Fruit fly (Drosophila melanogaster) whole organism, embryonic: ENCODE measurements around the gene TwdlJ.
A peak's percentile ranks its signal among the peaks of the same experiment; 100 is the strongest.

Source experiments
- CG10147 ChIP-seq: fragments of 200-800 bp; sonication (Bioruptor generic); optimal IDR thresholded peaks from 2 replicates; lab custom pipeline; 2019; ENCODE audit warnings: missing biosample characterization, mild to moderate bottlenecking, missing genetic modification characterization, moderate library complexity
- CG10543 ChIP-seq: fragments of 200-800 bp; sonication (Bioruptor generic); optimal IDR thresholded peaks from 3 replicates; lab custom pipeline; 2017; ENCODE audit warnings: missing biosample characterization, mild to moderate bottlenecking, missing genetic modification characterization, moderate library complexity
- CG11504 ChIP-seq: fragments of 200-800 bp; sonication (Bioruptor generic); optimal IDR thresholded peaks from 3 replicates; lab custom pipeline; 2019; ENCODE audit warnings: missing biosample characterization, mild to moderate bottlenecking, missing genetic modification characterization, moderate library complexity
- CG11560 ChIP-seq: fragments of 200-800 bp; sonication (Bioruptor generic); IDR thresholded peaks from 3 replicates; pipeline ENCODE4 v1.3.6; 2022; ENCODE audit warnings: missing biosample characterization, missing genetic modification characterization
- CG18599 ChIP-seq: fragments of 200-800 bp; sonication (Bioruptor generic); optimal IDR thresholded peaks from 3 replicates; lab custom pipeline; 2017; ENCODE audit warnings: missing biosample characterization, missing genetic modification characterization, mild to moderate bottlenecking, moderate library complexity, missing genetic modification reagents
- CG2678 ChIP-seq: fragments of 200-800 bp; sonication (Bioruptor generic); optimal IDR thresholded peaks from 3 replicates; lab custom pipeline; 2019; ENCODE audit warnings: missing biosample characterization, mild to moderate bottlenecking, missing genetic modification characterization, moderate library complexity
- CG3163 ChIP-seq: fragments of 200-800 bp; sonication (Bioruptor generic); optimal IDR thresholded peaks from 3 replicates; lab custom pipeline; 2016; ENCODE audit warnings: missing biosample characterization, missing genetic modification characterization
- CG3281 ChIP-seq: fragments of 200-800 bp; sonication (Bioruptor generic); optimal IDR thresholded peaks from 3 replicates; lab custom pipeline; 2017; ENCODE audit warnings: missing biosample characterization, mild to moderate bottlenecking, missing genetic modification characterization
- CG9817 ChIP-seq: fragments of 200-800 bp; sonication (Bioruptor generic); optimal IDR thresholded peaks from 2 replicates; lab custom pipeline; 2018; ENCODE audit warnings: missing biosample characterization, mild to moderate bottlenecking, missing genetic modification characterization, moderate library complexity
- Deaf1 ChIP-seq: fragments of 200-800 bp; optimal IDR thresholded peaks from 3 replicates; lab custom pipeline; 2019; ENCODE audit warnings: missing biosample characterization, mild to moderate bottlenecking, missing genetic modification characterization, moderate library complexity
- Ets65A ChIP-seq: fragments of 200-800 bp; sonication (Bioruptor generic); peaks from one replicate; lab custom pipeline; 2016; ENCODE audit warnings: missing biosample characterization, missing genetic modification characterization
- Fer1 ChIP-seq: fragments of 200-800 bp; sonication (Bioruptor generic); optimal IDR thresholded peaks from 2 replicates; lab custom pipeline; 2017; ENCODE audit warnings: missing biosample characterization, mild to moderate bottlenecking, missing genetic modification characterization
- HHEX ChIP-seq: fragments of 200-800 bp; sonication (Bioruptor generic); optimal IDR thresholded peaks from 3 replicates; lab custom pipeline; 2017; ENCODE audit warnings: missing biosample characterization, mild to moderate bottlenecking, missing genetic modification characterization, missing genetic modification reagents
- Lhr ChIP-seq: fragments of 200-800 bp; sonication (Bioruptor generic); optimal IDR thresholded peaks from 3 replicates; lab custom pipeline; 2017; ENCODE audit warnings: mild to moderate bottlenecking, missing biosample characterization, missing genetic modification reagents, missing genetic modification characterization
- MESR4 ChIP-seq: fragments of 200-800 bp; sonication (Bioruptor generic); optimal IDR thresholded peaks from 2 replicates; lab custom pipeline; 2018; ENCODE audit warnings: missing biosample characterization, mild to moderate bottlenecking, missing genetic modification characterization, moderate library complexity
- Med ChIP-seq: fragments of 200-800 bp; sonication (Bioruptor generic); peaks from one replicate; lab custom pipeline; 2016; ENCODE audit warnings: missing biosample characterization, missing genetic modification characterization, mild to moderate bottlenecking, inconsistent platforms, moderate library complexity
- Meics ChIP-seq: fragments of 200-800 bp; sonication (Bioruptor generic); optimal IDR thresholded peaks from 2 replicates; lab custom pipeline; 2017; ENCODE audit warnings: missing biosample characterization, mild to moderate bottlenecking, missing genetic modification characterization
- Pdp1 ChIP-seq, 2 experiments: fragments of 200-800 bp; sonication (Bioruptor generic); optimal IDR thresholded peaks; 3 replicates each; lab custom pipeline; 2016; ENCODE audit warnings: missing biosample characterization in 2 of 2, missing genetic modification characterization in 2 of 2, mild to moderate bottlenecking in 1 of 2, moderate library complexity in 1 of 2
- Ptx1 ChIP-seq: fragments of 200-800 bp; sonication (Bioruptor generic); IDR thresholded peaks from 2 replicates; pipeline ENCODE4 v1.3.6; 2022; ENCODE audit warnings: missing biosample characterization, missing genetic modification characterization
- Rfx ChIP-seq: fragments of 200-800 bp; sonication (Bioruptor generic); IDR thresholded peaks from 2 replicates; pipeline ENCODE4 v1.3.6; 2022; ENCODE audit warnings: missing biosample characterization, missing genetic modification characterization
- Sox100B ChIP-seq: fragments of 200-800 bp; sonication (Bioruptor generic); optimal IDR thresholded peaks from 3 replicates; lab custom pipeline; 2018; ENCODE audit warnings: missing biosample characterization, mild to moderate bottlenecking, missing genetic modification characterization
- abd-A ChIP-seq: fragments of 200-800 bp; sonication (Bioruptor generic); optimal IDR thresholded peaks from 3 replicates; lab custom pipeline; 2019; ENCODE audit warnings: missing biosample characterization, mild to moderate bottlenecking, missing genetic modification characterization, moderate library complexity
- cwo ChIP-seq: fragments of 200-800 bp; sonication (Bioruptor generic); optimal IDR thresholded peaks from 3 replicates; lab custom pipeline; 2017; ENCODE audit warnings: missing biosample characterization, missing genetic modification characterization, mild to moderate bottlenecking, moderate library complexity, missing genetic modification reagents
- dmrt99B ChIP-seq: fragments of 200-800 bp; sonication (Bioruptor generic); optimal IDR thresholded peaks from 2 replicates; lab custom pipeline; 2018; ENCODE audit warnings: missing biosample characterization, mild to moderate bottlenecking, missing genetic modification characterization, moderate library complexity
- gem ChIP-seq: fragments of 200-800 bp; sonication (Bioruptor generic); optimal IDR thresholded peaks from 2 replicates; lab custom pipeline; 2019; ENCODE audit warnings: missing biosample characterization, mild to moderate bottlenecking, missing genetic modification characterization, moderate library complexity
- gro ChIP-seq: fragments of 200-800 bp; sonication (Bioruptor generic); optimal IDR thresholded peaks from 2 replicates; lab custom pipeline; 2016; ENCODE audit warnings: missing biosample characterization, missing genetic modification characterization
- lab ChIP-seq: fragments of 200-800 bp; sonication (Bioruptor generic); optimal IDR thresholded peaks from 3 replicates; lab custom pipeline; 2017; ENCODE audit warnings: missing biosample characterization, missing genetic modification characterization, mild to moderate bottlenecking, moderate library complexity, missing genetic modification reagents
- mirr ChIP-seq: fragments of 200-800 bp; sonication (Bioruptor generic); optimal IDR thresholded peaks from 3 replicates; lab custom pipeline; 2018; ENCODE audit warnings: missing biosample characterization, mild to moderate bottlenecking, missing genetic modification characterization
- nmo ChIP-seq: fragments of 200-800 bp; sonication (Bioruptor generic); optimal IDR thresholded peaks from 2 replicates; lab custom pipeline; 2018; ENCODE audit warnings: missing biosample characterization, mild to moderate bottlenecking, missing genetic modification characterization, moderate library complexity
- p53 ChIP-seq: fragments of 200-800 bp; sonication (Bioruptor generic); optimal IDR thresholded peaks from 2 replicates; lab custom pipeline; 2016; ENCODE audit warnings: missing biosample characterization, missing genetic modification characterization
- pho ChIP-seq: fragments of 200-800 bp; sonication (Bioruptor generic); optimal IDR thresholded peaks from 2 replicates; lab custom pipeline; 2016; ENCODE audit warnings: missing biosample characterization, missing genetic modification characterization
- row ChIP-seq: fragments of 200-800 bp; sonication (Bioruptor generic); IDR thresholded peaks from 3 replicates; pipeline ENCODE4 v1.3.6; 2022; ENCODE audit warnings: missing biosample characterization, missing genetic modification characterization
- scrt ChIP-seq: fragments of 200-800 bp; sonication (Bioruptor generic); optimal IDR thresholded peaks from 2 replicates; lab custom pipeline; 2018; ENCODE audit warnings: missing biosample characterization, mild to moderate bottlenecking, missing genetic modification characterization, moderate library complexity
- so ChIP-seq: fragments of 200-800 bp; sonication (Bioruptor generic); IDR thresholded peaks from 3 replicates; pipeline ENCODE4 v1.3.6; 2022; ENCODE audit warnings: missing biosample characterization, missing genetic modification characterization

TwdlJ gene

DNA sequence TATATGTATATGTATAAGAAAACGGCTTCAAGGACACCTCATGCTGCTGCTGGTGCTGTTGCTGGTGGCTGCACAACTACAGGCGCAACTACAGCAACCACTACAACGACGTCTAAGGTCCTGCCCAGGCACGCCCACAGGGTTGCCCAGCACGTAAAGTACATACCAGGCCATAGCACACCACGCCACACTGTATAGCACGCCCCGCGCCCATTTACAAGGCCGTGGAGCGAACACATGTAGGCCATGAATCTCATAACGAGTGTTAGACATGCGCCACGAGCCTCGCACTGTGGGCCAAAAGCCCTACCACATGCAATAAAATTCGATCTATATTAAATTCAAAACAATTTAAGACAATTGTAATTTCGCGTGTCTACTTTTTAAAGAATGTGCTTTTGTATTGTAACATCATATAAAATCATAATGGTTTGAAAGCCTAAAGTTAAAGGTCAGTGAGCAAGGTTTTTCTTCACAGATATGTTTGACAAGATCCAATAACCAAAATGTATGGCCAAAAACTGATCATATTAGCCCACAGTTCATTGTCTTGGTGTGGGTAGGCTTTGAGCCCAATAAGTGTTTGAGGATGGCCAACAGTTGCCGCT lies 41.9 kb downstream of the TwdlJ start (continued):
- TF ChIP-seq Ets65A (GFP tag; lab: Kevin White, UChicago) (peak; percentile 59), CG3163 (GFP tag; lab: Kevin White, UChicago) (no peak), Med (GFP tag; lab: Kevin White, UChicago) (peak; percentile 80), CG10147 (GFP tag; lab: Kevin White, UChicago) (peak; percentile 27), scrt (peak; percentile 24), CG2678 (tag; lab: Kevin White, UChicago) (peak; percentile 66), Fer1 (peak; percentile 63), abd-A (tag; lab: Kevin White, UChicago) (peak; percentile 63), cwo (peak; percentile 40), CG9817 (tag; lab: Kevin White, UChicago) (peak; percentile 6), lab (GFP tag; lab: Kevin White, UChicago) (peak; percentile 60), dmrt99B (peak; percentile 37), Pdp1 (GFP tag; optimal IDR thresholded peaks at IDR 0.05; lab: Kevin White, UChicago) (no peak), CG10543 (peak; percentile 14), Rfx (no peak), pho (GFP tag; lab: Kevin White, UChicago) (no peak), p53 (GFP tag; lab: Kevin White, UChicago) (no peak), mirr (GFP tag; lab: Kevin White, UChicago) (peak; percentile 37), MESR4 (GFP tag; lab: Kevin White, UChicago) (no peak), Deaf1 (tag; lab: Kevin White, UChicago) (peak; percentile 6), gem (tag; lab: Kevin White, UChicago) (peak; percentile 41), HHEX (GFP tag; lab: Kevin White, UChicago) (peak; percentile 12), CG11504 (tag; lab: Kevin White, UChicago) (peak; percentile 48), CG18599 (peak; percentile 73), nmo (peak; percentile 16), so (GFP tag; lab: Robert Waterston, UW) (no peak), row (GFP tag; lab: Robert Waterston, UW) (0 out of 3 replicates have a peak, but pooled peaks have one; percentile 30), CG11560 (no peak), Ptx1 (GFP tag; lab: Robert Waterston, UW) (peak; percentile 13; the same call in 1 of the 2 replicates), CG3281 (GFP tag; lab: Kevin White, UChicago) (peak; percentile 53), gro (GFP tag; lab: Kevin White, UChicago) (peak; percentile 3), Sox100B (GFP tag; lab: Kevin White, UChicago) (peak; percentile 13), Lhr (GFP tag; lab: Kevin White, UChicago) (no peak), Meics (GFP tag; lab: Kevin White, UChicago) (peak; percentile 59)
